Worm (Caenorhabditis elegans): ENCODE data around the gene unc-60.

DNA sequence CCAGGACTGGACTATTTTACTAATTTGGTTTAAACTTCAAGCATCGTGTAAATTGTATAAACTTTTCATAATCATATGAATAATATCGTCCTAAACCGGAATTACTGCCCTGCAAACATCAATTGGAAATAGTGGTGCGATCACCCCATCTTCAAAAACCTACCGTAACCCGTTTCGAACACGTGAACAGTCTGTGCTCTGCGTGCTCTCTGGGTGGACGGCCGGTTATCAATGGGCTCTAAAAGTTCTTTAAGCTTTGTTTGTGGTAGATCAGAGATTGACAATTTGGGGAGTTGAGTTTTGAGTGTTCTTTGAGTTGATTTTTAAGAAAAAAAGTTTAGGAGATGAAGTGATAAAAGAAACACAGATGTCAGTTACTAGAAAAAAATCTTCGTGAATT, 18.3 kb upstream of the unc-60 start:
- no peak for TF ChIP-seq Y53F4B.3 (GFP tag; IDR thresholded peaks at IDR 0.05)
- TF ChIP-seq snpc-4 (GFP tag; optimal IDR thresholded peaks at IDR 0.05): no peak
- TF ChIP-seq snpc-4 (tag; optimal IDR thresholded peaks at IDR 0.05): no peak
- TF ChIP-seq snpc-3.4 (tag; optimal IDR thresholded peaks at IDR 0.05): no peak
- TF ChIP-seq Y53G8AR.9 (GFP tag; conservative IDR thresholded peaks at IDR 0.05): no peak
- no peak for TF ChIP-seq gei-17 (GFP tag; optimal IDR thresholded peaks at IDR 0.05)
- TF ChIP-seq D2030.7 (GFP tag; IDR thresholded peaks at IDR 0.05): no peak
- no peak for TF ChIP-seq rpc-1 (optimal IDR thresholded peaks at IDR 0.05)
- TF ChIP-seq rpc-1 (tag; optimal IDR thresholded peaks at IDR 0.05): no peak
- TF ChIP-seq F49E8.2 (tag; optimal IDR thresholded peaks at IDR 0.05; ENCODE audit: insufficient read depth): no peak

All from whole organism, young adult.